4 fruit fly cellular contexts compared by ENCODE assay signal in genomic region chr3R:16287171-16287570, dm6.
TF ChIP-seq lines count a peak whose summit lies in the region.

No protein-coding gene starts in this region.

- TF ChIP-seq CTCF in whole organism, embryonic (GFP tag; optimal IDR thresholded peaks at IDR 0.05; lab: Kevin White, UChicago), result no peak

TF ChIP-seq in whole organism, embryonic, 481 proteins besides CTCF, POLR2A, EP300 and RAD21:
- TF ChIP-seq CG15479 (GFP tag; optimal IDR thresholded peaks at IDR 0.05; lab: Kevin White, UChicago) (no peak), nom (GFP tag; optimal IDR thresholded peaks at IDR 0.05; lab: Kevin White, UChicago) (peak; percentile 47), en (GFP tag; optimal IDR thresholded peaks at IDR 0.05; lab: Kevin White, UChicago) (no peak), yki (optimal IDR thresholded peaks at IDR 0.05; lab: Kevin White, UChicago) (no peak), D19A (tag; optimal IDR thresholded peaks at IDR 0.05; lab: Kevin White, UChicago) (peak; percentile 31)

TF ChIP-seq in whole organism, prepupa, 60 proteins besides CTCF, POLR2A, EP300 and RAD21:
- TF ChIP-seq CG11762 (GFP tag; optimal IDR thresholded peaks at IDR 0.05; lab: Kevin White, UChicago; ENCODE audit: insufficient read depth) (no peak), dsx (GFP tag; optimal IDR thresholded peaks at IDR 0.05; lab: Kevin White, UChicago; ENCODE audit: poor library complexity, severe bottlenecking) (peak; percentile 38), fd85E (GFP tag; optimal IDR thresholded peaks at IDR 0.05; lab: Kevin White, UChicago) (no peak), CG34406 (GFP tag; optimal IDR thresholded peaks at IDR 0.05; lab: Kevin White, UChicago) (no peak), Gug (GFP tag; IDR thresholded peaks at IDR 0.05; lab: Robert Waterston, UW) (no peak), CG16779 (tag; optimal IDR thresholded peaks at IDR 0.05; lab: Kevin White, UChicago) (no peak), spab (GFP tag; optimal IDR thresholded peaks at IDR 0.05; lab: Kevin White, UChicago) (peak; percentile 8), CG6808 (GFP tag; optimal IDR thresholded peaks at IDR 0.05; lab: Kevin White, UChicago) (peak; percentile 50), CG8119 (GFP tag; IDR thresholded peaks at IDR 0.05; lab: Robert Waterston, UW) (0 out of 3 replicates have a peak, but pooled peaks have one; percentile 26), ss (GFP tag; optimal IDR thresholded peaks at IDR 0.05; lab: Kevin White, UChicago) (peak; percentile 7 to 26), CG15336 (GFP tag; IDR thresholded peaks at IDR 0.05; lab: Robert Waterston, UW) (0 out of 2 replicates have a peak, but pooled peaks have one; percentile 8), lz (GFP tag; optimal IDR thresholded peaks at IDR 0.05; lab: Kevin White, UChicago) (no peak), acj6 (GFP tag; optimal IDR thresholded peaks at IDR 0.05; lab: Kevin White, UChicago) (no peak), Eip78C (GFP tag; lab: Kevin White, UChicago) (no peak), CG3919 (GFP tag; optimal IDR thresholded peaks at IDR 0.05; lab: Kevin White, UChicago) (no peak), CG3032 (tag; optimal IDR thresholded peaks at IDR 0.05; lab: Kevin White, UChicago) (no peak), Sox102F (GFP tag; optimal IDR thresholded peaks at IDR 0.05; lab: Kevin White, UChicago) (peak; percentile 20), CG11294 (GFP tag; IDR thresholded peaks at IDR 0.05; lab: Robert Waterston, UW) (no peak), net (GFP tag; optimal IDR thresholded peaks at IDR 0.05; lab: Kevin White, UChicago) (no peak), CG9139 (GFP tag; optimal IDR thresholded peaks at IDR 0.05; lab: Kevin White, UChicago) (peak; percentile 60), CG6854 (GFP tag; optimal IDR thresholded peaks at IDR 0.05; lab: Kevin White, UChicago) (peak; percentile 11)

TF ChIP-seq in whole organism, pupa, 21 proteins besides CTCF, POLR2A, EP300 and RAD21:
- TF ChIP-seq gl (tag; optimal IDR thresholded peaks at IDR 0.05; lab: Kevin White, UChicago), result peak; percentile 7
- peak; percentile 31 for TF ChIP-seq CG13204 (GFP tag; optimal IDR thresholded peaks at IDR 0.05; lab: Kevin White, UChicago)
- TF ChIP-seq Pif1A (GFP tag; optimal IDR thresholded peaks at IDR 0.05; lab: Kevin White, UChicago), result no peak
- TF ChIP-seq Pif1B (GFP tag; optimal IDR thresholded peaks at IDR 0.05; lab: Kevin White, UChicago), result no peak
- peak; percentile 46 for TF ChIP-seq EcR (GFP tag; optimal IDR thresholded peaks at IDR 0.05; lab: Kevin White, UChicago)
- 0 out of 2 replicates have a peak, but pooled peaks have one; percentile 21 for TF ChIP-seq Ets98B (GFP tag; IDR thresholded peaks at IDR 0.05; lab: Robert Waterston, UW)
- 0 out of 2 replicates have a peak, but pooled peaks have one; percentile 12 for TF ChIP-seq CG12605 (GFP tag; IDR thresholded peaks at IDR 0.05; lab: Robert Waterston, UW)

TF ChIP-seq in whole organism, wandering third instar larva, 38 proteins besides CTCF, POLR2A, EP300 and RAD21:
- no peak for TF ChIP-seq dmrt93B (GFP tag; optimal IDR thresholded peaks at IDR 0.05; lab: Kevin White, UChicago)
- peak; percentile 8 for TF ChIP-seq Vsx2 (GFP tag; optimal IDR thresholded peaks at IDR 0.05; lab: Kevin White, UChicago; ENCODE audit: partially characterized antibody)
- no peak for TF ChIP-seq Abd-B (GFP tag; optimal IDR thresholded peaks at IDR 0.05; lab: Kevin White, UChicago)
- TF ChIP-seq psq (GFP tag; optimal IDR thresholded peaks at IDR 0.05; lab: Kevin White, UChicago), result peak; percentile 75

Comparison
In these comparisons a context has a peak if more than half of its experiments do, and no peak if none do; other contexts are left out.
1. Of the 7 proteins assayed by ChIP-seq in both whole organism, embryonic and whole organism, prepupa: peak only in whole organism, embryonic: none; only in whole organism, prepupa: CG6854 and Sox102F; in both: none; in neither: 5.